Worm (Caenorhabditis elegans) whole organism, mixed stage, embryonic: ENCODE data around the gene nap-1.
A peak's percentile ranks its signal among the peaks of the same experiment; 100 is the strongest.

Source experiments
- M03D4.4 ChIP-seq: sonication (generic microtip); optimal IDR thresholded peaks from 2 replicates; lab custom pipeline; 2017; ENCODE audit warnings: mild to moderate bottlenecking, missing genetic modification characterization, missing compliant biosample characterization
- bed-3 ChIP-seq: fragments of 200-800 bp; sonication (Bioruptor generic); optimal IDR thresholded peaks from 3 replicates; lab custom pipeline; 2018; ENCODE audit warnings: mild to moderate bottlenecking, missing genetic modification characterization, moderate library complexity, missing compliant biosample characterization
- blmp-1 ChIP-seq: fragments of 150-350 bp; optimal IDR thresholded peaks from 2 replicates; lab custom pipeline; 2014; ENCODE audit warnings: missing biosample characterization, missing genetic modification characterization
- ceh-39 ChIP-seq: fragments of 150-350 bp; optimal IDR thresholded peaks from 2 replicates; lab custom pipeline; 2014; ENCODE audit warnings: missing biosample characterization, missing genetic modification characterization
- ceh-43 ChIP-seq: fragments of 200-800 bp; sonication (Bioruptor generic); optimal IDR thresholded peaks from 2 replicates; lab custom pipeline; 2018; ENCODE audit warnings: mild to moderate bottlenecking, missing genetic modification characterization, moderate library complexity, missing compliant biosample characterization
- ceh-83 ChIP-seq: fragments of 200-800 bp; sonication (Bioruptor generic); optimal IDR thresholded peaks from 2 replicates; lab custom pipeline; 2018; ENCODE audit warnings: mild to moderate bottlenecking, missing genetic modification characterization, missing compliant biosample characterization
- ces-1 ChIP-seq: fragments of 150-350 bp; optimal IDR thresholded peaks from 2 replicates; lab custom pipeline; 2014; ENCODE audit warnings: missing biosample characterization, missing genetic modification reagents, missing genetic modification characterization
- cnd-1 ChIP-seq: fragments of 200-800 bp; sonication (Bioruptor generic); optimal IDR thresholded peaks from 2 replicates; lab custom pipeline; 2018; ENCODE audit warnings: mild to moderate bottlenecking, missing genetic modification characterization, missing compliant biosample characterization
- drap-1 ChIP-seq: fragments of 200-800 bp; sonication (Bioruptor generic); optimal IDR thresholded peaks from 3 replicates; lab custom pipeline; 2018; ENCODE audit warnings: mild to moderate bottlenecking, missing genetic modification characterization, missing compliant biosample characterization
- elt-1 ChIP-seq: sonication (generic microtip); optimal IDR thresholded peaks from 2 replicates; lab custom pipeline; 2017; ENCODE audit warnings: missing genetic modification characterization, mild to moderate bottlenecking, missing compliant biosample characterization, antibody characterized with exemption, moderate library complexity, borderline replicate concordance; ENCODE audit not compliant: insufficient read depth
- elt-3 ChIP-seq: fragments of 150-350 bp; optimal IDR thresholded peaks from 2 replicates; lab custom pipeline; 2014; ENCODE audit warnings: missing biosample characterization, missing genetic modification characterization
- flh-1 ChIP-seq: fragments of 200-800 bp; sonication (Bioruptor generic); optimal IDR thresholded peaks from 2 replicates; lab custom pipeline; 2018; ENCODE audit warnings: mild to moderate bottlenecking, missing genetic modification characterization, moderate library complexity, missing compliant biosample characterization
- ham-2 ChIP-seq: fragments of 200-800 bp; sonication (Bioruptor generic); optimal IDR thresholded peaks from 2 replicates; lab custom pipeline; 2018; ENCODE audit warnings: mild to moderate bottlenecking, missing genetic modification characterization, missing compliant biosample characterization
- hlh-1 ChIP-seq: fragments of 150-350 bp; optimal IDR thresholded peaks from 2 replicates; lab custom pipeline; 2014; ENCODE audit warnings: missing biosample characterization, missing genetic modification reagents, missing genetic modification characterization
- lin-13 ChIP-seq: fragments of 150-350 bp; optimal IDR thresholded peaks from 2 replicates; lab custom pipeline; 2014; ENCODE audit warnings: missing biosample characterization, missing genetic modification characterization
- lin-32 ChIP-seq: fragments of 200-800 bp; sonication (Bioruptor generic); optimal IDR thresholded peaks from 2 replicates; lab custom pipeline; 2018; ENCODE audit warnings: mild to moderate bottlenecking, missing genetic modification characterization, missing compliant biosample characterization
- lsy-2 ChIP-seq: fragments of 150-350 bp; optimal IDR thresholded peaks from 2 replicates; lab custom pipeline; 2014; ENCODE audit warnings: missing biosample characterization, missing genetic modification characterization
- mab-5 ChIP-seq: fragments of 150-350 bp; optimal IDR thresholded peaks from 2 replicates; lab custom pipeline; 2014; ENCODE audit warnings: missing biosample characterization, missing genetic modification characterization
- mep-1 ChIP-seq: fragments of 150-350 bp; optimal IDR thresholded peaks from 2 replicates; lab custom pipeline; 2017; ENCODE audit warnings: missing biosample characterization, missing genetic modification reagents, missing genetic modification characterization, inconsistent platforms
- mls-2 ChIP-seq: sonication (generic microtip); optimal IDR thresholded peaks from 2 replicates; lab custom pipeline; 2016; ENCODE audit warnings: mild to moderate bottlenecking, missing genetic modification characterization, moderate library complexity, missing compliant biosample characterization
- nhr-12 ChIP-seq: fragments of 150-350 bp; optimal IDR thresholded peaks from 2 replicates; lab custom pipeline; 2014; ENCODE audit warnings: missing biosample characterization, missing genetic modification characterization
- nhr-2 ChIP-seq: fragments of 150-350 bp; optimal IDR thresholded peaks from 2 replicates; lab custom pipeline; 2014; ENCODE audit warnings: missing biosample characterization, missing genetic modification characterization
- nhr-237 ChIP-seq: fragments of 150-350 bp; optimal IDR thresholded peaks from 2 replicates; lab custom pipeline; 2014; ENCODE audit warnings: missing biosample characterization, missing genetic modification characterization
- nhr-28 ChIP-seq: fragments of 150-350 bp; optimal IDR thresholded peaks from 2 replicates; lab custom pipeline; 2014; ENCODE audit warnings: missing biosample characterization, missing genetic modification characterization
- nhr-76 ChIP-seq: sonication (generic microtip); optimal IDR thresholded peaks from 2 replicates; lab custom pipeline; 2017; ENCODE audit warnings: missing biosample characterization, missing genetic modification characterization
- pha-4 ChIP-seq: fragments of 150-350 bp; optimal IDR thresholded peaks from 2 replicates; lab custom pipeline; 2018; ENCODE audit warnings: missing biosample characterization, missing genetic modification reagents, missing genetic modification characterization
- sem-2 ChIP-seq: fragments of 200-800 bp; sonication (Bioruptor generic); optimal IDR thresholded peaks from 2 replicates; lab custom pipeline; 2018; ENCODE audit warnings: mild to moderate bottlenecking, missing genetic modification characterization, missing compliant biosample characterization
- snpc-4 ChIP-seq: fragments of 150-350 bp; optimal IDR thresholded peaks from 2 replicates; lab custom pipeline; 2014; ENCODE audit warnings: missing biosample characterization, missing genetic modification characterization
- sptf-1 ChIP-seq: sonication (generic microtip); optimal IDR thresholded peaks from 2 replicates; lab custom pipeline; 2017; ENCODE audit warnings: mild to moderate bottlenecking, missing genetic modification characterization, moderate library complexity, missing compliant biosample characterization
- tbx-8 ChIP-seq: fragments of 200-800 bp; sonication (Bioruptor generic); optimal IDR thresholded peaks from 2 replicates; lab custom pipeline; 2018; ENCODE audit warnings: mild to moderate bottlenecking, missing genetic modification characterization, moderate library complexity, missing compliant biosample characterization
- unc-120 ChIP-seq: sonication (generic microtip); optimal IDR thresholded peaks from 2 replicates; lab custom pipeline; 2017; ENCODE audit warnings: missing genetic modification characterization, missing compliant biosample characterization; ENCODE audit not compliant: poor library complexity, severe bottlenecking
- unc-39 ChIP-seq: fragments of 150-350 bp; optimal IDR thresholded peaks from 2 replicates; lab custom pipeline; 2014; ENCODE audit warnings: missing biosample characterization, missing genetic modification characterization
- unc-62 ChIP-seq: fragments of 150-350 bp; optimal IDR thresholded peaks from 2 replicates; lab custom pipeline; 2014; ENCODE audit warnings: missing biosample characterization, missing genetic modification reagents, missing genetic modification characterization
- zip-8 ChIP-seq: fragments of 150-350 bp; optimal IDR thresholded peaks from 2 replicates; lab custom pipeline; 2014; ENCODE audit warnings: missing biosample characterization, missing genetic modification characterization
- ztf-11 ChIP-seq: fragments of 150-350 bp; optimal IDR thresholded peaks from 2 replicates; lab custom pipeline; 2014; ENCODE audit warnings: missing biosample characterization, missing genetic modification characterization

nap-1 gene

ce11 chrIV:8379278-8379677, at the start of gene nap-1:
TSS of gene nap-1 (minus strand) at chrIV:8379319.
- peak; percentile 74 for TF ChIP-seq lsy-2
- no peak for TF ChIP-seq zip-8 (tag; lab: Kevin White, UChicago)
- TF ChIP-seq nhr-12 (tag; lab: Kevin White, UChicago) = no peak
- TF ChIP-seq nhr-237 (tag; lab: Kevin White, UChicago) = peak; percentile 31
- TF ChIP-seq tbx-8 = no peak
- no peak for TF ChIP-seq snpc-4
- TF ChIP-seq elt-3 (tag; lab: Kevin White, UChicago) = no peak
- TF ChIP-seq ceh-39 (tag; lab: Kevin White, UChicago) = peak; percentile 56
- no peak for TF ChIP-seq nhr-76 (tag; lab: Kevin White, UChicago)
- no peak for TF ChIP-seq ceh-83 (GFP tag; lab: Kevin White, UChicago)
- no peak for TF ChIP-seq flh-1 (GFP tag; lab: Kevin White, UChicago)
- no peak for TF ChIP-seq mab-5 (tag; lab: Kevin White, UChicago)
- TF ChIP-seq lin-13 = peak; percentile 61
- no peak for TF ChIP-seq ceh-43 (GFP tag; lab: Kevin White, UChicago)
- TF ChIP-seq mls-2 (tag; lab: Kevin White, UChicago) = no peak
- no peak for TF ChIP-seq ham-2
- no peak for TF ChIP-seq unc-39 (tag; lab: Kevin White, UChicago)
- no peak for TF ChIP-seq nhr-2 (tag; lab: Kevin White, UChicago)
- no peak for TF ChIP-seq elt-1 (tag; lab: Kevin White, UChicago)
- TF ChIP-seq mep-1 (tag; lab: Kevin White, UChicago) = peak; percentile 69
- no peak for TF ChIP-seq cnd-1
- no peak for TF ChIP-seq M03D4.4
- TF ChIP-seq sptf-1 (tag; lab: Kevin White, UChicago) = no peak
- TF ChIP-seq bed-3 (GFP tag; lab: Kevin White, UChicago) = no peak
- no peak for TF ChIP-seq drap-1 (GFP tag; lab: Kevin White, UChicago)
- TF ChIP-seq unc-62 (GFP tag; lab: Kevin White, UChicago) = no peak
- TF ChIP-seq unc-120 (tag; lab: Kevin White, UChicago) = no peak
- no peak for TF ChIP-seq ztf-11
- TF ChIP-seq nhr-28 = no peak
- TF ChIP-seq hlh-1 (tag; lab: Kevin White, UChicago) = no peak
- TF ChIP-seq blmp-1 = no peak
- peak; percentile 42 for TF ChIP-seq ces-1
- TF ChIP-seq sem-2 = no peak
- TF ChIP-seq lin-32 (GFP tag; lab: Kevin White, UChicago) = no peak
- TF ChIP-seq pha-4 (tag; lab: Kevin White, UChicago) = peak; percentile 60
- TF ChIP-seq, all 35 proteins: peak for 7

ce11 chrIV:8428492-8428891, 49.4 kb upstream of the nap-1 start:
- TF ChIP-seq lsy-2 = peak; percentile 78
- TF ChIP-seq hlh-1 (tag; lab: Kevin White, UChicago) = peak; percentile 49
- TF ChIP-seq elt-1 (tag; lab: Kevin White, UChicago) = no peak
- TF ChIP-seq nhr-76 (tag; lab: Kevin White, UChicago) = no peak
- TF ChIP-seq sptf-1 (tag; lab: Kevin White, UChicago) = peak; percentile 59
- TF ChIP-seq bed-3 (GFP tag; lab: Kevin White, UChicago) = no peak
- peak; percentile 24 for TF ChIP-seq mls-2 (tag; lab: Kevin White, UChicago)
- no peak for TF ChIP-seq ceh-39 (tag; lab: Kevin White, UChicago)
- TF ChIP-seq ces-1 = peak; percentile 36
- TF ChIP-seq cnd-1 = peak; percentile 28
- TF ChIP-seq nhr-2 (tag; lab: Kevin White, UChicago) = peak; percentile 9
- no peak for TF ChIP-seq nhr-237 (tag; lab: Kevin White, UChicago)
- peak; percentile 73 for TF ChIP-seq lin-13
- TF ChIP-seq drap-1 (GFP tag; lab: Kevin White, UChicago) = peak; percentile 81
- TF ChIP-seq nhr-12 (tag; lab: Kevin White, UChicago) = no peak
- TF ChIP-seq flh-1 (GFP tag; lab: Kevin White, UChicago) = no peak
- TF ChIP-seq unc-62 (GFP tag; lab: Kevin White, UChicago) = no peak
- peak; percentile 33 for TF ChIP-seq sem-2
- TF ChIP-seq ztf-11 = no peak
- TF ChIP-seq unc-39 (tag; lab: Kevin White, UChicago) = no peak
- no peak for TF ChIP-seq snpc-4
- TF ChIP-seq ceh-83 (GFP tag; lab: Kevin White, UChicago) = peak; percentile 64
- TF ChIP-seq pha-4 (tag; lab: Kevin White, UChicago) = peak; percentile 30
- peak; percentile 15 for TF ChIP-seq ceh-43 (GFP tag; lab: Kevin White, UChicago)
- peak; percentile 32 for TF ChIP-seq mep-1 (tag; lab: Kevin White, UChicago)
- TF ChIP-seq M03D4.4 = peak; percentile 47

ce11 chrIV:8426537-8426936, 47.4 kb upstream of the nap-1 start, which contains the start of the genes T26A8.3 and tmem-231:
TSS of gene T26A8.3 (minus strand) at chrIV:8426637.
TSS of gene tmem-231 (plus strand) at chrIV:8426785.
- TF ChIP-seq ces-1 (no peak), mab-5 (tag; lab: Kevin White, UChicago) (no peak), M03D4.4 (no peak), lsy-2 (no peak), ham-2 (no peak), ztf-11 (no peak), cnd-1 (no peak), flh-1 (GFP tag; lab: Kevin White, UChicago) (no peak)
